Fruit fly (Drosophila melanogaster) whole organism, wandering third instar larva: Measurements from ENCODE around the gene RpL17.

Source experiments
- Abd-B ChIP-seq: fragments of >200 bp; optimal IDR thresholded peaks from 2 replicates; lab custom pipeline; 2017; ENCODE audit warnings: missing biosample characterization, missing genetic modification characterization
- CG32264 ChIP-seq: fragments of 200-800 bp; sonication (Bioruptor generic); optimal IDR thresholded peaks from 2 replicates; lab custom pipeline; 2016; ENCODE audit warnings: missing biosample characterization, missing genetic modification characterization
- CG9705 ChIP-seq: fragments of 200-800 bp; sonication (Bioruptor generic); optimal IDR thresholded peaks from 2 replicates; lab custom pipeline; 2018; ENCODE audit warnings: missing biosample characterization, mild to moderate bottlenecking, missing genetic modification characterization
- CrebA ChIP-seq: fragments of 200-800 bp; sonication (Bioruptor generic); optimal IDR thresholded peaks from 2 replicates; lab custom pipeline; 2016; ENCODE audit warnings: missing biosample characterization, mild to moderate bottlenecking, missing genetic modification characterization, borderline replicate concordance
- Dfd ChIP-seq: fragments of >200 bp; optimal IDR thresholded peaks from 2 replicates; lab custom pipeline; 2017; ENCODE audit warnings: missing biosample characterization, missing genetic modification characterization
- Dif ChIP-seq: fragments of 200-275, 200-300 bp; sonication (Bioruptor generic); optimal IDR thresholded peaks from 2 replicates; lab custom pipeline; 2018; ENCODE audit warnings: missing biosample characterization, missing genetic modification characterization; ENCODE audit not compliant: partially characterized antibody
- GATAd ChIP-seq: sonication (Bioruptor generic); optimal IDR thresholded peaks from 2 replicates; lab custom pipeline; 2016; ENCODE audit warnings: missing biosample characterization, missing genetic modification characterization
- HLH106 ChIP-seq: fragments of 200-800 bp; optimal IDR thresholded peaks from 3 replicates; lab custom pipeline; 2019; ENCODE audit warnings: missing biosample characterization, mild to moderate bottlenecking, missing genetic modification characterization, moderate library complexity
- Hnf4 ChIP-seq: fragments of 200-800 bp; sonication (Bioruptor generic); optimal IDR thresholded peaks from 2 replicates; lab custom pipeline; 2016; ENCODE audit warnings: missing biosample characterization, mild to moderate bottlenecking, missing genetic modification characterization
- Hr78 ChIP-seq: fragments of >200 bp; optimal IDR thresholded peaks from 2 replicates; lab custom pipeline; 2017; ENCODE audit warnings: missing biosample characterization, missing genetic modification characterization
- Hr83 ChIP-seq: fragments of 200-300 bp; sonication (Bioruptor generic); optimal IDR thresholded peaks from 2 replicates; lab custom pipeline; 2016; ENCODE audit warnings: missing biosample characterization, mild to moderate bottlenecking, missing genetic modification characterization, moderate library complexity; ENCODE audit not compliant: poor library complexity, severe bottlenecking
- Jra ChIP-seq: sonication (Bioruptor generic); optimal IDR thresholded peaks from 2 replicates; lab custom pipeline; 2016; ENCODE audit warnings: missing biosample characterization, missing genetic modification characterization
- Mio ChIP-seq: sonication (Bioruptor generic); optimal IDR thresholded peaks from 2 replicates; lab custom pipeline; 2016; ENCODE audit warnings: missing biosample characterization, missing genetic modification characterization
- Myc ChIP-seq: fragments of >200 bp; optimal IDR thresholded peaks from 2 replicates; lab custom pipeline; 2017
- N ChIP-seq: fragments of >200 bp; optimal IDR thresholded peaks from 2 replicates; lab custom pipeline; 2018; ENCODE audit warnings: missing biosample characterization, missing external identifiers, missing genetic modification characterization
- OdsH ChIP-seq: fragments of 200-800 bp; sonication (Bioruptor generic); optimal IDR thresholded peaks from 2 replicates; lab custom pipeline; 2016; ENCODE audit warnings: missing biosample characterization, mild to moderate bottlenecking, missing genetic modification characterization
- Rel ChIP-seq, 2 experiments: fragments of 200-800 bp; sonication (Bioruptor generic) in 1 of 2; optimal IDR thresholded peaks; 2 replicates in 1 of 2; 3 replicates in 1 of 2; lab custom pipeline; 2016 to 2019; ENCODE audit warnings: mild to moderate bottlenecking in 2 of 2, missing biosample characterization in 2 of 2, missing genetic modification characterization in 2 of 2, moderate library complexity in 1 of 2
- Sp1 ChIP-seq: fragments of 200-800 bp; sonication (Bioruptor generic); optimal IDR thresholded peaks from 3 replicates; lab custom pipeline; 2019; ENCODE audit warnings: missing biosample characterization, mild to moderate bottlenecking, missing genetic modification characterization, moderate library complexity
- Vsx2 ChIP-seq: fragments of 200-300, 225-300 bp; sonication (Bioruptor generic); optimal IDR thresholded peaks from 2 replicates; lab custom pipeline; 2018; ENCODE audit warnings: missing biosample characterization, missing genetic modification characterization; ENCODE audit not compliant: partially characterized antibody
- br ChIP-seq: fragments of 200-800 bp; sonication (Bioruptor generic); optimal IDR thresholded peaks from 2 replicates; lab custom pipeline; 2016; ENCODE audit warnings: missing biosample characterization, missing genetic modification characterization
- brk ChIP-seq: fragments of 200-800 bp; sonication (Bioruptor generic); optimal IDR thresholded peaks from 2 replicates; lab custom pipeline; 2016; ENCODE audit warnings: missing biosample characterization, mild to moderate bottlenecking, missing genetic modification characterization
- dl ChIP-seq, 2 experiments: fragments of 175-275, 200-275 bp in 1 of 2; fragments of 200-275 bp in 1 of 2; sonication (Bioruptor generic); optimal IDR thresholded peaks; lab custom pipeline; 2018; ENCODE audit warnings: mild to moderate bottlenecking in 2 of 2, missing biosample characterization in 2 of 2, missing genetic modification characterization in 2 of 2, moderate library complexity in 2 of 2; ENCODE audit not compliant: partially characterized antibody in 2 of 2, insufficient read depth in 1 of 2
- dmrt93B ChIP-seq: fragments of 200-800 bp; sonication (Bioruptor generic); optimal IDR thresholded peaks from 2 replicates; lab custom pipeline; 2018; ENCODE audit warnings: missing biosample characterization, mild to moderate bottlenecking, missing genetic modification characterization
- dsf ChIP-seq: sonication (Bioruptor generic); optimal IDR thresholded peaks from 2 replicates; lab custom pipeline; 2016; ENCODE audit warnings: missing biosample characterization, missing genetic modification characterization, borderline replicate concordance
- ey ChIP-seq: fragments of 200-800 bp; sonication (Bioruptor generic); optimal IDR thresholded peaks from 2 replicates; lab custom pipeline; 2016; ENCODE audit warnings: missing biosample characterization, missing genetic modification characterization
- foxo ChIP-seq, 2 experiments: fragments of 200-800 bp; sonication (Bioruptor generic); optimal IDR thresholded peaks; 2 replicates in 1 of 2; 3 replicates in 1 of 2; lab custom pipeline; 2016 to 2017; ENCODE audit warnings: missing biosample characterization in 2 of 2, missing genetic modification characterization in 2 of 2
- fru ChIP-seq: fragments of 200-800 bp; sonication (Bioruptor generic); optimal IDR thresholded peaks from 3 replicates; lab custom pipeline; 2016; ENCODE audit warnings: missing biosample characterization, mild to moderate bottlenecking, missing genetic modification characterization
- h ChIP-seq: fragments of 200-800 bp; sonication (Bioruptor generic); optimal IDR thresholded peaks from 3 replicates; lab custom pipeline; 2016; ENCODE audit warnings: missing biosample characterization, mild to moderate bottlenecking, missing genetic modification characterization
- jim ChIP-seq: fragments of 175-275, 200-325 bp; sonication (Bioruptor generic); optimal IDR thresholded peaks from 2 replicates; lab custom pipeline; 2016; ENCODE audit warnings: missing biosample characterization, mild to moderate bottlenecking, missing genetic modification characterization
- lola ChIP-seq: fragments of >200 bp; optimal IDR thresholded peaks from 2 replicates; lab custom pipeline; 2017; ENCODE audit warnings: missing biosample characterization, missing genetic modification characterization
- pan ChIP-seq: fragments of >200 bp; optimal IDR thresholded peaks from 2 replicates; lab custom pipeline; 2017
- psq ChIP-seq: fragments of 200-800 bp; sonication (Bioruptor generic); optimal IDR thresholded peaks from 3 replicates; lab custom pipeline; 2017; ENCODE audit warnings: missing biosample characterization, mild to moderate bottlenecking, missing genetic modification characterization, moderate library complexity
- rgr ChIP-seq: fragments of 200-800 bp; sonication (Bioruptor generic); optimal IDR thresholded peaks from 3 replicates; lab custom pipeline; 2016; ENCODE audit warnings: missing biosample characterization, mild to moderate bottlenecking, missing genetic modification characterization
- sage ChIP-seq: fragments of 200-800 bp; sonication (Bioruptor generic); optimal IDR thresholded peaks from 2 replicates; lab custom pipeline; 2016; ENCODE audit warnings: missing biosample characterization, mild to moderate bottlenecking, missing genetic modification characterization
- sv ChIP-seq: fragments of 200-800 bp; sonication (Bioruptor generic); optimal IDR thresholded peaks from 3 replicates; lab custom pipeline; 2016; ENCODE audit warnings: missing biosample characterization, missing genetic modification characterization
- tai ChIP-seq: sonication (Bioruptor generic); optimal IDR thresholded peaks from 2 replicates; lab custom pipeline; 2016; ENCODE audit warnings: missing biosample characterization, missing genetic modification characterization
- usp ChIP-seq: fragments of >200 bp; optimal IDR thresholded peaks from 2 replicates; lab custom pipeline; 2017; ENCODE audit warnings: missing biosample characterization, missing genetic modification characterization
- woc ChIP-seq: sonication (Bioruptor generic); optimal IDR thresholded peaks from 2 replicates; lab custom pipeline; 2016; ENCODE audit warnings: missing biosample characterization, mild to moderate bottlenecking, missing genetic modification characterization

Gene RpL17

dm6 chrX:6779609-6780139, 35.6 kb upstream of the RpL17 start, which contains the start of gene shf:
Gene shf, minus strand, starts transcription at chrX:6779659.
- no peak for TF ChIP-seq lola (GFP tag; lab: Kevin White, UChicago)
- TF ChIP-seq HLH106 (tag; lab: Kevin White, UChicago) = peak; percentile 35
- TF ChIP-seq rgr = peak; percentile 5
- TF ChIP-seq woc (GFP tag; lab: Kevin White, UChicago) = peak; percentile 79
- TF ChIP-seq OdsH (GFP tag; lab: Kevin White, UChicago) = peak; percentile 8
- TF ChIP-seq Myc (lab: Kevin White, UChicago) = peak; percentile 94
- TF ChIP-seq ey (GFP tag; lab: Kevin White, UChicago) = peak; percentile 29
- TF ChIP-seq CrebA = no peak
- TF ChIP-seq Rel (GFP tag; optimal IDR thresholded peaks at IDR 0.05; lab: Kevin White, UChicago) = no peak
- TF ChIP-seq Rel (tag; optimal IDR thresholded peaks at IDR 0.05; lab: Kevin White, UChicago) = peak; percentile 87
- TF ChIP-seq, all 38 proteins: peak for 7

dm6 chrX:6778780-6779179, 34.7 kb upstream of the RpL17 start:
- TF ChIP-seq Vsx2 (GFP tag; lab: Kevin White, UChicago) (no peak), ey (GFP tag; lab: Kevin White, UChicago) (peak; percentile 21), foxo (GFP tag; optimal IDR thresholded peaks at IDR 0.05; lab: Kevin White, UChicago) (peak in 1 of 2 experiments; percentile 4), N (GFP tag; lab: Kevin White, UChicago) (no peak), CrebA (no peak), OdsH (GFP tag; lab: Kevin White, UChicago) (no peak), brk (no peak), rgr (no peak), CG32264 (GFP tag; lab: Kevin White, UChicago) (no peak), Sp1 (no peak)

dm6 chrX:6778068-6778467, 34.0 kb upstream of the RpL17 start:
- TF ChIP-seq woc (GFP tag; lab: Kevin White, UChicago) (peak; percentile 25), h (GFP tag; lab: Kevin White, UChicago) (peak; percentile 9), CrebA (no peak), rgr (no peak)

dm6 chrX:6777394-6777793, 33.4 kb upstream of the RpL17 start:
- TF ChIP-seq Jra (GFP tag; lab: Kevin White, UChicago) = peak; percentile 3
- TF ChIP-seq brk = peak; percentile 66
- peak; percentile 73 for TF ChIP-seq dmrt93B (GFP tag; lab: Kevin White, UChicago)
- no peak for TF ChIP-seq Hr83
- TF ChIP-seq Rel (GFP tag; optimal IDR thresholded peaks at IDR 0.05; lab: Kevin White, UChicago) = no peak
- TF ChIP-seq Rel (tag; optimal IDR thresholded peaks at IDR 0.05; lab: Kevin White, UChicago) = peak; percentile 28
- no peak for TF ChIP-seq Myc (lab: Kevin White, UChicago)
- TF ChIP-seq br (GFP tag; lab: Kevin White, UChicago) = peak; percentile 87
- TF ChIP-seq tai (GFP tag; lab: Kevin White, UChicago) = no peak
- TF ChIP-seq fru (GFP tag; lab: Kevin White, UChicago) = peak; percentile 90
- TF ChIP-seq N (GFP tag; lab: Kevin White, UChicago) = no peak
- TF ChIP-seq OdsH (GFP tag; lab: Kevin White, UChicago) = peak; percentile 83
- TF ChIP-seq pan (lab: Kevin White, UChicago) = no peak
- TF ChIP-seq Vsx2 (GFP tag; lab: Kevin White, UChicago) = no peak
- no peak for TF ChIP-seq CrebA
- peak; percentile 70 for TF ChIP-seq psq (GFP tag; lab: Kevin White, UChicago)
- peak; percentile 82 for TF ChIP-seq rgr
- peak; percentile 60 for TF ChIP-seq Hnf4 (GFP tag; lab: Kevin White, UChicago)
- TF ChIP-seq CG9705 (GFP tag; lab: Kevin White, UChicago) = peak; percentile 70
- TF ChIP-seq Mio (GFP tag; lab: Kevin White, UChicago) = no peak
- TF ChIP-seq foxo (GFP tag; optimal IDR thresholded peaks at IDR 0.05; lab: Kevin White, UChicago) = peak in 1 of 2 experiments; percentile 87
- TF ChIP-seq Abd-B (GFP tag; lab: Kevin White, UChicago) = no peak
- no peak for TF ChIP-seq usp (GFP tag; lab: Kevin White, UChicago)
- TF ChIP-seq sv (GFP tag; lab: Kevin White, UChicago) = no peak
- no peak for TF ChIP-seq Dfd (GFP tag; lab: Kevin White, UChicago)
- no peak for TF ChIP-seq lola (GFP tag; lab: Kevin White, UChicago)
- TF ChIP-seq sage (GFP tag; lab: Kevin White, UChicago) = peak; percentile 69
- TF ChIP-seq jim (GFP tag; lab: Kevin White, UChicago) = no peak
- peak; percentile 88 for TF ChIP-seq ey (GFP tag; lab: Kevin White, UChicago)
- TF ChIP-seq h (GFP tag; lab: Kevin White, UChicago) = peak; percentile 88
- TF ChIP-seq woc (GFP tag; lab: Kevin White, UChicago) = peak; percentile 78
- peak; percentile 1 for TF ChIP-seq Dif (GFP tag; lab: Kevin White, UChicago)
- TF ChIP-seq CG32264 (GFP tag; lab: Kevin White, UChicago) = peak; percentile 62
- TF ChIP-seq Sp1 = peak; percentile 87
- TF ChIP-seq dsf = no peak
- TF ChIP-seq GATAd (GFP tag; lab: Kevin White, UChicago) = no peak
- peak; percentile 87 for TF ChIP-seq HLH106 (tag; lab: Kevin White, UChicago)
- TF ChIP-seq dl (GFP tag; optimal IDR thresholded peaks at IDR 0.05; lab: Kevin White, UChicago; ENCODE audit: insufficient read depth in 1 of 2, partially characterized antibody in 2 of 2) = no peak
- TF ChIP-seq Hr78 (GFP tag; lab: Kevin White, UChicago) = no peak
